Fruit fly (Drosophila melanogaster) whole organism, pupa: ENCODE data around the gene CG12104.

ENCODE experiments used
- CG10348 ChIP-seq: fragments of 200-800 bp; sonication (Bioruptor generic); IDR thresholded peaks from 2 replicates; pipeline ENCODE4 v1.3.6; 2022; ENCODE audit warnings: missing biosample characterization, missing genetic modification characterization
- CG12605 ChIP-seq: fragments of 200-800 bp; sonication (Bioruptor generic); IDR thresholded peaks from 2 replicates; pipeline ENCODE4 v1.3.6; 2022; ENCODE audit warnings: missing biosample characterization, missing genetic modification characterization
- CG14655 ChIP-seq: fragments of 200-800 bp; sonication (Bioruptor generic); optimal IDR thresholded peaks from 3 replicates; lab custom pipeline; 2017; ENCODE audit warnings: mild to moderate bottlenecking, missing biosample characterization, missing genetic modification reagents, missing genetic modification characterization
- CG8159 ChIP-seq: fragments of 200-800 bp; sonication (Bioruptor generic); optimal IDR thresholded peaks from 3 replicates; lab custom pipeline; 2018; ENCODE audit warnings: missing biosample characterization, mild to moderate bottlenecking, missing genetic modification characterization, moderate library complexity
- rn ChIP-seq: fragments of 200-800 bp; sonication (Bioruptor generic); IDR thresholded peaks from 2 replicates; pipeline ENCODE4 v1.3.6; 2022; ENCODE audit warnings: missing biosample characterization, missing genetic modification characterization

DNA sequence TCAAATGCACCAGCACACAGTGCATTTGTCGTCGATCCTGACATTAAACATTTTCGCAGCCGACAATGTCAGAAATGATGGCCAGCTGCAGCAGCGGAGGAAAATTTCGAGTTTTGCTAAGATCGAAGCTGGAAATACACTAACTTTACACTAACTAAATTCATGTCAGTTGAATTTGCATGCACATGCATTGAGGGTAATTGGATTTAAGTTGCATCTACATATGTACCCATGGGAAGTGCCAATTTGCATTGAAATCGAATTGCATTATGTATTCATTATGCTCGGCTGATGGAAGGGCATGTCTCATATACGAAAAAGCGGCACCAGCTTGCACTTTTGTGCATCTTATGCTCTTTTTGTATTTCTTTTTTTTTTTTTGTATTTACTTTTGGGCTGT, 17.7 kb downstream of the CG12104 start:
- TF ChIP-seq CG14655 (GFP tag; lab: Kevin White, UChicago) (peak; percentile 87), rn (peak; percentile 93), CG8159 (peak; percentile 83), CG10348 (GFP tag; lab: Robert Waterston, UW) (peak; percentile 82), CG12605 (GFP tag; lab: Robert Waterston, UW) (peak; percentile 88)
